Worm (Caenorhabditis elegans) whole organism, midembryonic: ENCODE data around the gene jmjd-1.2.
A peak's percentile ranks its signal among the peaks of the same experiment; 100 is the strongest.

Source experiments
- T22C8.4 ChIP-seq: fragments of 200-800 bp; sonication (Bioruptor generic); IDR thresholded peaks from 2 replicates; pipeline ENCODE4 v1.3.6; 2022; ENCODE audit warnings: missing genetic modification characterization, missing compliant biosample characterization
- cog-1 ChIP-seq: sonication (generic microtip); optimal IDR thresholded peaks from 2 replicates; lab custom pipeline; 2016; ENCODE audit warnings: missing genetic modification characterization, missing compliant biosample characterization
- flt-1 ChIP-seq: fragments of 200-800 bp; sonication (Bioruptor generic); IDR thresholded peaks from 2 replicates; pipeline ENCODE4 v1.3.6; 2022; ENCODE audit warnings: missing genetic modification characterization, missing compliant biosample characterization
- klf-2 ChIP-seq: fragments of 200-800 bp; sonication (Bioruptor generic); conservative IDR thresholded peaks from 2 replicates; pipeline ENCODE4 v1.3.6; 2022; ENCODE audit warnings: missing genetic modification reagents, missing genetic modification characterization, missing compliant biosample characterization
- med-1 ChIP-seq: sonication (generic microtip); optimal IDR thresholded peaks from 2 replicates; lab custom pipeline; 2017; ENCODE audit warnings: missing genetic modification characterization, mild to moderate bottlenecking, missing compliant biosample characterization, antibody characterized with exemption, missing genetic modification reagents; ENCODE audit not compliant: insufficient read depth
- ref-1 ChIP-seq: fragments of 200-800 bp; sonication (Bioruptor generic); conservative IDR thresholded peaks from 2 replicates; pipeline ENCODE4 v1.3.6; 2022; ENCODE audit warnings: missing genetic modification reagents, missing genetic modification characterization, missing compliant biosample characterization
- tab-1 ChIP-seq: fragments of 200-800 bp; sonication (Bioruptor generic); IDR thresholded peaks from 2 replicates; pipeline ENCODE4 v1.3.6; 2022; ENCODE audit warnings: missing genetic modification characterization, missing compliant biosample characterization
- ztf-23 ChIP-seq: fragments of 200-800 bp; sonication (Bioruptor generic); IDR thresholded peaks from 2 replicates; pipeline ENCODE4 v1.3.6; 2022; ENCODE audit warnings: missing genetic modification reagents, missing genetic modification characterization, missing compliant biosample characterization
- ztf-29 ChIP-seq: fragments of 200-800 bp; sonication (Bioruptor generic); IDR thresholded peaks from 2 replicates; pipeline ENCODE4 v1.3.6; 2022; ENCODE audit warnings: missing genetic modification reagents, missing genetic modification characterization, missing compliant biosample characterization

Gene jmjd-1.2

ce11 chrIV:4683149-4683548 lies 22.4 kb downstream of the jmjd-1.2 start:
- no peak for TF ChIP-seq tab-1
- no peak for TF ChIP-seq ztf-29 (GFP tag; lab: Robert Waterston, UW)
- TF ChIP-seq T22C8.4 (GFP tag; lab: Robert Waterston, UW) = no peak
- TF ChIP-seq med-1 = no peak
- no peak for TF ChIP-seq ref-1
- no peak for TF ChIP-seq flt-1 (GFP tag; lab: Robert Waterston, UW)
- no peak for TF ChIP-seq cog-1 (tag; lab: Kevin White, UChicago)
- TF ChIP-seq ztf-23 = no peak

ce11 chrIV:4686291-4686830 lies 25.6 kb downstream of the jmjd-1.2 start:
- TF ChIP-seq ref-1 (no peak), med-1 (no peak), flt-1 (GFP tag; lab: Robert Waterston, UW) (no peak), ztf-23 (no peak), ztf-29 (GFP tag; lab: Robert Waterston, UW) (no peak), tab-1 (no peak), klf-2 (GFP tag; lab: Robert Waterston, UW) (no peak), T22C8.4 (GFP tag; lab: Robert Waterston, UW) (no peak), cog-1 (tag; lab: Kevin White, UChicago) (no peak)

ce11 chrIV:4686898-4687297 lies 26.1 kb downstream of the jmjd-1.2 start:
- TF ChIP-seq ztf-23 (no peak), cog-1 (tag; lab: Kevin White, UChicago) (no peak), tab-1 (no peak), ref-1 (no peak), ztf-29 (GFP tag; lab: Robert Waterston, UW) (no peak), med-1 (no peak), T22C8.4 (GFP tag; lab: Robert Waterston, UW) (no peak), flt-1 (GFP tag; lab: Robert Waterston, UW) (no peak), klf-2 (GFP tag; lab: Robert Waterston, UW) (no peak)

ce11 chrIV:4688221-4688620 lies 27.4 kb downstream of the jmjd-1.2 start, which contains the start of gene bus-4:
Gene bus-4, plus strand, starts transcription at chrIV:4688269.
- no peak for TF ChIP-seq klf-2 (GFP tag; lab: Robert Waterston, UW)
- TF ChIP-seq ztf-29 (GFP tag; lab: Robert Waterston, UW) = no peak
- TF ChIP-seq flt-1 (GFP tag; lab: Robert Waterston, UW) = no peak
- no peak for TF ChIP-seq tab-1
- TF ChIP-seq med-1 = no peak
- TF ChIP-seq cog-1 (tag; lab: Kevin White, UChicago) = no peak
- TF ChIP-seq ztf-23 = no peak
- no peak for TF ChIP-seq T22C8.4 (GFP tag; lab: Robert Waterston, UW)
- TF ChIP-seq ref-1 = no peak

- no peak for TF ChIP-seq ref-1
- no peak for TF ChIP-seq flt-1 (GFP tag; lab: Robert Waterston, UW)
- no peak for TF ChIP-seq T22C8.4 (GFP tag; lab: Robert Waterston, UW)
- no peak for TF ChIP-seq ztf-29 (GFP tag; lab: Robert Waterston, UW)
These were observed 31.7 kb downstream of the jmjd-1.2 start, which contains the start of gene spe-51 for ce11 chrIV:4692463-4692862. Gene spe-51, plus strand, starts transcription at chrIV:4692763.

- 0 out of 2 replicates have a peak, but pooled peaks have one; percentile 32 for TF ChIP-seq klf-2 (GFP tag; lab: Robert Waterston, UW)
These were observed 41.3 kb downstream of the jmjd-1.2 start for ce11 chrIV:4702077-4702476.

ce11 chrIV:4703911-4704310 lies 43.1 kb downstream of the jmjd-1.2 start, which contains the start of gene ogdh-1:
Gene ogdh-1, minus strand, starts transcription at chrIV:4704011.
- TF ChIP-seq cog-1 (tag; lab: Kevin White, UChicago) = no peak
- no peak for TF ChIP-seq med-1
- TF ChIP-seq tab-1 = no peak
- TF ChIP-seq ztf-29 (GFP tag; lab: Robert Waterston, UW) = no peak
- no peak for TF ChIP-seq flt-1 (GFP tag; lab: Robert Waterston, UW)
- no peak for TF ChIP-seq T22C8.4 (GFP tag; lab: Robert Waterston, UW)
- no peak for TF ChIP-seq ref-1

ce11 chrIV:4705182-4705581 lies 44.4 kb downstream of the jmjd-1.2 start:
- TF ChIP-seq med-1 = no peak
- no peak for TF ChIP-seq klf-2 (GFP tag; lab: Robert Waterston, UW)
- no peak for TF ChIP-seq cog-1 (tag; lab: Kevin White, UChicago)
- no peak for TF ChIP-seq ztf-29 (GFP tag; lab: Robert Waterston, UW)
- no peak for TF ChIP-seq flt-1 (GFP tag; lab: Robert Waterston, UW)
- no peak for TF ChIP-seq T22C8.4 (GFP tag; lab: Robert Waterston, UW)

- TF ChIP-seq ztf-23 (no peak), tab-1 (no peak), flt-1 (GFP tag; lab: Robert Waterston, UW) (no peak), ref-1 (no peak), T22C8.4 (GFP tag; lab: Robert Waterston, UW) (no peak), med-1 (no peak), cog-1 (tag; lab: Kevin White, UChicago) (no peak), klf-2 (GFP tag; lab: Robert Waterston, UW) (no peak), ztf-29 (GFP tag; lab: Robert Waterston, UW) (no peak)
These were observed 45.1 kb downstream of the jmjd-1.2 start for ce11 chrIV:4705922-4706321.

ce11 chrIV:4710459-4710858 lies 49.7 kb downstream of the jmjd-1.2 start, which contains the start of gene cif-1:
Gene cif-1, minus strand, starts transcription at chrIV:4710755.
- no peak for TF ChIP-seq med-1
- TF ChIP-seq tab-1 = no peak
- TF ChIP-seq T22C8.4 (GFP tag; lab: Robert Waterston, UW) = no peak
- no peak for TF ChIP-seq cog-1 (tag; lab: Kevin White, UChicago)
- no peak for TF ChIP-seq ref-1
- TF ChIP-seq ztf-23 = no peak
- no peak for TF ChIP-seq flt-1 (GFP tag; lab: Robert Waterston, UW)
- TF ChIP-seq klf-2 (GFP tag; lab: Robert Waterston, UW) = no peak
- no peak for TF ChIP-seq ztf-29 (GFP tag; lab: Robert Waterston, UW)

ce11 chrIV:4712376-4712775 lies 51.6 kb downstream of the jmjd-1.2 start, which contains the start of gene yars-2:
Gene yars-2, minus strand, starts transcription at chrIV:4712624.
- TF ChIP-seq med-1 = no peak
- 0 out of 2 replicates have a peak, but pooled peaks have one; percentile 37 for TF ChIP-seq ztf-23
